Fruit fly (Drosophila melanogaster): ENCODE results near the gene CG5177.

- TF ChIP-seq Rel (GFP tag; optimal IDR thresholded peaks at IDR 0.05) (no peak), Rel (tag; optimal IDR thresholded peaks at IDR 0.05) (no peak), pan (optimal IDR thresholded peaks at IDR 0.05) (no peak), h (GFP tag; optimal IDR thresholded peaks at IDR 0.05) (no peak), HLH106 (tag; optimal IDR thresholded peaks at IDR 0.05) (no peak), OdsH (GFP tag; optimal IDR thresholded peaks at IDR 0.05) (no peak), ey (GFP tag; optimal IDR thresholded peaks at IDR 0.05) (no peak), psq (GFP tag; optimal IDR thresholded peaks at IDR 0.05) (no peak)
Measured at dm6 chr2L:7363079-7363478, 41.9 kb upstream of the CG5177 start, which contains the start of gene Wnt10.
